Worm (Caenorhabditis elegans) whole organism, L1 larva: Measurements from ENCODE around the gene srx-67.

Source experiments
- mdl-1 ChIP-seq, 2 experiments: fragments of 150-350 bp; optimal IDR thresholded peaks; 2 replicates each; lab custom pipeline; 2014 to 2017; ENCODE audit warnings: missing biosample characterization in 2 of 2, missing genetic modification characterization in 2 of 2, inconsistent platforms in 1 of 2
- nhr-90 ChIP-seq: sonication (generic microtip); optimal IDR thresholded peaks from 2 replicates; lab custom pipeline; 2016; ENCODE audit warnings: mild to moderate bottlenecking, missing genetic modification characterization, missing compliant biosample characterization; ENCODE audit not compliant: poor library complexity

DNA sequence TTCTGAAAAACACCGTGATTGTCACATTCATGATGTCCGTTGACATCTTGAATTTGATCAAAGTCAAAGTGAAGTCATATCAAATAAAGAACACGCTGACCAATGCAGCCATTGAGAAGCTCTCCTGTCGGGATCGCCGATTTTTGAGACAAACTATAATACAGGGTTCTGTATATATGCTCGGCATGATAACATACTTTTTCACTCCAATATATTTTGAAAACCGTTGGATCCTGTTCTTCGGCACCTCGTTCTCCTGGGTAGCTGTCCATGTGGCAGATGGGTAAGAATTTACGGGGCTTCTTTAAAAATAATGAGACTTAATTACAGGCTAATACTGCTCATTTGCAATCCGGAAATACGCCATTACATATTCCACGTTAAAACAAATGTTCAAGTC is 6.0 kb downstream of the srx-67 start:
- TF ChIP-seq mdl-1 (tag; optimal IDR thresholded peaks at IDR 0.05; lab: Kevin White, UChicago): no peak
- TF ChIP-seq nhr-90 (tag; lab: Kevin White, UChicago): no peak
